Worm (Caenorhabditis elegans) whole organism, young adult: ENCODE results near the gene rig-6.

Experiments
- B0261.1 ChIP-seq: sonication (generic microtip); optimal IDR thresholded peaks from 2 replicates; lab custom pipeline; 2016; ENCODE audit warnings: mild to moderate bottlenecking, missing genetic modification characterization, moderate library complexity, missing compliant biosample characterization
- D2030.7 ChIP-seq: fragments of 200-800 bp; sonication (Bioruptor generic); IDR thresholded peaks from 2 replicates; pipeline ENCODE4 v1.3.6; 2022; ENCODE audit warnings: missing genetic modification reagents, missing genetic modification characterization, missing compliant biosample characterization
- F23B12.7 ChIP-seq: sonication (generic microtip); optimal IDR thresholded peaks from 2 replicates; lab custom pipeline; 2017; ENCODE audit warnings: missing genetic modification characterization, mild to moderate bottlenecking, missing compliant biosample characterization, antibody characterized with exemption, moderate library complexity; ENCODE audit not compliant: insufficient read depth
- F33H1.4 ChIP-seq: fragments of 200-800 bp; sonication (Bioruptor generic); IDR thresholded peaks from 2 replicates; pipeline ENCODE4 v1.3.6; 2022; ENCODE audit warnings: missing genetic modification reagents, missing genetic modification characterization, missing compliant biosample characterization
- F49E8.2 ChIP-seq: sonication (generic microtip); optimal IDR thresholded peaks from 3 replicates; lab custom pipeline; 2017; ENCODE audit warnings: missing genetic modification characterization, mild to moderate bottlenecking, missing compliant biosample characterization, antibody characterized with exemption, moderate library complexity; ENCODE audit not compliant: insufficient read depth
- F55B11.4 ChIP-seq: sonication (generic microtip); optimal IDR thresholded peaks from 2 replicates; lab custom pipeline; 2016; ENCODE audit warnings: missing compliant biosample characterization, missing genetic modification characterization, borderline replicate concordance; ENCODE audit not compliant: insufficient read depth
- K11D2.4 ChIP-seq: fragments of 200-800 bp; sonication (Bioruptor generic); IDR thresholded peaks from 2 replicates; pipeline ENCODE4 v1.3.6; 2022; ENCODE audit warnings: missing genetic modification reagents, missing genetic modification characterization, missing compliant biosample characterization
- T26A5.8 ChIP-seq: sonication (generic microtip); optimal IDR thresholded peaks from 2 replicates; lab custom pipeline; 2016; ENCODE audit warnings: missing genetic modification characterization, missing compliant biosample characterization
- Y53F4B.3 ChIP-seq: fragments of 200-800 bp; sonication (Bioruptor generic); IDR thresholded peaks from 2 replicates; pipeline ENCODE4 v1.3.6; 2022; ENCODE audit warnings: missing genetic modification reagents, missing genetic modification characterization, missing compliant biosample characterization
- Y53G8AR.9 ChIP-seq: fragments of 200-800 bp; sonication (Bioruptor generic); conservative IDR thresholded peaks from 2 replicates; pipeline ENCODE4 v1.3.6; 2022; ENCODE audit warnings: missing genetic modification reagents, missing genetic modification characterization, missing compliant biosample characterization
- aptf-3 ChIP-seq: fragments of 200-800 bp; sonication (Bioruptor generic); IDR thresholded peaks from 2 replicates; pipeline ENCODE4 v1.3.6; 2022; ENCODE audit warnings: missing genetic modification characterization, missing compliant biosample characterization
- attf-5 ChIP-seq: fragments of 200-800 bp; sonication (Bioruptor generic); optimal IDR thresholded peaks from 2 replicates; lab custom pipeline; 2018; ENCODE audit warnings: mild to moderate bottlenecking, missing genetic modification characterization, missing compliant biosample characterization
- attf-6 ChIP-seq: fragments of 200-800 bp; sonication (Bioruptor generic); IDR thresholded peaks from 2 replicates; pipeline ENCODE4 v1.3.6; 2022; ENCODE audit warnings: missing genetic modification reagents, missing genetic modification characterization, missing compliant biosample characterization
- bed-2 ChIP-seq: fragments of 200-800 bp; sonication (Bioruptor generic); IDR thresholded peaks from 2 replicates; pipeline ENCODE4 v1.3.6; 2022; ENCODE audit warnings: missing genetic modification reagents, missing genetic modification characterization, missing compliant biosample characterization
- ccch-3 ChIP-seq: fragments of 200-800 bp; sonication (Bioruptor generic); optimal IDR thresholded peaks from 2 replicates; lab custom pipeline; 2018; ENCODE audit warnings: mild to moderate bottlenecking, missing genetic modification characterization, missing compliant biosample characterization
- cebp-1 ChIP-seq, 2 experiments: fragments of 200-800 bp in 1 of 2; sonication (Bioruptor generic) in 1 of 2; sonication (generic microtip) in 1 of 2; IDR thresholded peaks in 1 of 2; optimal IDR thresholded peaks in 1 of 2; 2 replicates each; pipeline versions ENCODE4 v1.3.6 to Lab custom; 2017 to 2022; ENCODE audit warnings: missing compliant biosample characterization in 2 of 2, missing genetic modification characterization in 2 of 2, mild to moderate bottlenecking in 1 of 2, missing genetic modification reagents in 1 of 2, moderate library complexity in 1 of 2
- ceh-27 ChIP-seq: fragments of 200-800 bp; sonication (Bioruptor generic); optimal IDR thresholded peaks from 2 replicates; lab custom pipeline; 2018; ENCODE audit warnings: mild to moderate bottlenecking, missing genetic modification characterization, moderate library complexity, missing compliant biosample characterization
- dpl-1 ChIP-seq: fragments of 150-350 bp; optimal IDR thresholded peaks from 2 replicates; lab custom pipeline; 2014; ENCODE audit warnings: missing biosample characterization, missing genetic modification reagents, missing genetic modification characterization
- egrh-3 ChIP-seq: fragments of 200-800 bp; sonication (Bioruptor generic); IDR thresholded peaks from 2 replicates; pipeline ENCODE4 v1.3.6; 2022; ENCODE audit warnings: missing genetic modification reagents, missing genetic modification characterization, missing compliant biosample characterization
- ekl-4 ChIP-seq: fragments of 200-800 bp; sonication (Bioruptor generic); IDR thresholded peaks from 2 replicates; pipeline ENCODE4 v1.3.6; 2022; ENCODE audit warnings: missing genetic modification reagents, missing genetic modification characterization, missing compliant biosample characterization
- hmg-20 ChIP-seq: fragments of 200-800 bp; sonication (Bioruptor generic); IDR thresholded peaks from 2 replicates; pipeline ENCODE4 v1.3.6; 2022; ENCODE audit warnings: missing genetic modification reagents, missing genetic modification characterization, missing compliant biosample characterization
- let-526 ChIP-seq: fragments of 200-800 bp; sonication (Bioruptor generic); IDR thresholded peaks from 2 replicates; pipeline ENCODE4 v1.3.6; 2022; ENCODE audit warnings: missing genetic modification reagents, missing genetic modification characterization, missing compliant biosample characterization
- let-607 ChIP-seq, 2 experiments: fragments of 200-800 bp in 1 of 2; sonication (Bioruptor generic) in 1 of 2; sonication (generic microtip) in 1 of 2; optimal IDR thresholded peaks; 2 replicates each; lab custom pipeline; 2016 to 2018; ENCODE audit warnings: mild to moderate bottlenecking in 2 of 2, missing compliant biosample characterization in 2 of 2, missing genetic modification characterization in 2 of 2, moderate library complexity in 2 of 2, missing genotype in 1 of 2
- lin-35 ChIP-seq, 3 experiments: fragments of 150-350 bp in 2 of 3; sonication (generic microtip) in 1 of 3; optimal IDR thresholded peaks; 2 replicates each; lab custom pipeline; 2014 to 2018; ENCODE audit warnings: missing biosample characterization in 3 of 3, missing genetic modification characterization in 3 of 3, missing genetic modification reagents in 3 of 3
- madf-10 ChIP-seq: sonication (generic microtip); optimal IDR thresholded peaks from 2 replicates; lab custom pipeline; 2016; ENCODE audit warnings: mild to moderate bottlenecking, missing genetic modification characterization, missing compliant biosample characterization
- mcd-1 ChIP-seq: fragments of 200-800 bp; sonication (Bioruptor generic); IDR thresholded peaks from 2 replicates; pipeline ENCODE4 v1.3.6; 2022; ENCODE audit warnings: missing genetic modification reagents, missing genetic modification characterization, missing compliant biosample characterization
- mel-28 ChIP-seq: sonication (generic microtip); optimal IDR thresholded peaks from 2 replicates; lab custom pipeline; 2016; ENCODE audit warnings: borderline replicate concordance, mild to moderate bottlenecking, missing genetic modification characterization, missing compliant biosample characterization
- nhr-27 ChIP-seq: fragments of 200-800 bp; sonication (Bioruptor generic); optimal IDR thresholded peaks from 2 replicates; lab custom pipeline; 2018; ENCODE audit warnings: mild to moderate bottlenecking, missing genetic modification characterization, moderate library complexity, missing compliant biosample characterization
- rcor-1 ChIP-seq: fragments of 200-800 bp; sonication (Bioruptor generic); IDR thresholded peaks from 2 replicates; pipeline ENCODE4 v1.3.6; 2022; ENCODE audit warnings: missing genetic modification reagents, missing genetic modification characterization, missing compliant biosample characterization
- rpc-1 ChIP-seq, 2 experiments: fragments of 150-350 bp in 1 of 2; sonication (generic microtip) in 1 of 2; optimal IDR thresholded peaks; 2 replicates each; lab custom pipeline; 2014 to 2018; ENCODE audit warnings: missing biosample characterization in 1 of 2, missing genetic modification characterization in 1 of 2, missing genetic modification reagents in 1 of 2, missing genotype in 1 of 2
- sdz-38 ChIP-seq: sonication (generic microtip); optimal IDR thresholded peaks from 2 replicates; lab custom pipeline; 2016; ENCODE audit warnings: missing genotype, missing genetic modification characterization, missing compliant biosample characterization
- snpc-1.3 ChIP-seq: sonication (generic microtip); optimal IDR thresholded peaks from 2 replicates; lab custom pipeline; 2017; ENCODE audit warnings: missing genetic modification characterization, mild to moderate bottlenecking, missing compliant biosample characterization, antibody characterized with exemption, moderate library complexity, missing genotype, missing genetic modification reagents; ENCODE audit not compliant: insufficient read depth
- snpc-4 ChIP-seq, 5 experiments: fragments of 150-350 bp in 1 of 5; sonication (generic microtip) in 4 of 5; optimal IDR thresholded peaks; 2 replicates each; lab custom pipeline; 2014 to 2018; ENCODE audit warnings: missing genetic modification characterization in 5 of 5, missing biosample characterization in 3 of 5, antibody characterized with exemption in 2 of 5, mild to moderate bottlenecking in 2 of 5, missing compliant biosample characterization in 2 of 5, missing genotype in 2 of 5, moderate library complexity in 2 of 5, missing genetic modification reagents in 1 of 5
- tbp1 ChIP-seq: fragments of 200-800 bp; sonication (Bioruptor generic); optimal IDR thresholded peaks from 2 replicates; lab custom pipeline; 2018; ENCODE audit warnings: mild to moderate bottlenecking, missing genetic modification characterization, missing compliant biosample characterization
- tlf-1 ChIP-seq: fragments of 200-800 bp; sonication (Bioruptor generic); optimal IDR thresholded peaks from 2 replicates; lab custom pipeline; 2018; ENCODE audit warnings: mild to moderate bottlenecking, missing genetic modification characterization, missing compliant biosample characterization
- xnd-1 ChIP-seq: sonication (generic microtip); optimal IDR thresholded peaks from 2 replicates; lab custom pipeline; 2016; ENCODE audit warnings: missing genotype, missing genetic modification reagents, missing genetic modification characterization, missing compliant biosample characterization
- zfh-2 ChIP-seq: fragments of 200-800 bp; sonication (Bioruptor generic); conservative IDR thresholded peaks from 2 replicates; pipeline ENCODE4 v1.3.6; 2022; ENCODE audit warnings: missing genetic modification reagents, missing genetic modification characterization, missing compliant biosample characterization
- ztf-26 ChIP-seq: sonication (generic microtip); optimal IDR thresholded peaks from 2 replicates; lab custom pipeline; 2017; ENCODE audit warnings: missing genetic modification characterization, missing compliant biosample characterization
- ztf-28 ChIP-seq: fragments of 200-800 bp; sonication (Bioruptor generic); IDR thresholded peaks from 2 replicates; pipeline ENCODE4 v1.3.6; 2022; ENCODE audit warnings: missing genetic modification reagents, missing genetic modification characterization, missing compliant biosample characterization

Gene rig-6

ce11 chrII:4800524-4800923, 11.4 kb downstream of the rig-6 start:
- TF ChIP-seq sdz-38 (tag; lab: Kevin White, UChicago) = no peak
- no peak for TF ChIP-seq madf-10 (tag; lab: Kevin White, UChicago)
- TF ChIP-seq bed-2 (GFP tag; lab: Robert Waterston, UW) = no peak
- TF ChIP-seq D2030.7 (GFP tag; lab: Robert Waterston, UW) = no peak

ce11 chrII:4797071-4797470, 14.8 kb downstream of the rig-6 start, which contains the start of gene C33F10.14:
C33F10.14 (plus strand) TSS chrII:4797371.
- no peak for TF ChIP-seq Y53G8AR.9
- no peak for TF ChIP-seq snpc-1.3 (tag; lab: Kevin White, UChicago)
- no peak for TF ChIP-seq ekl-4 (GFP tag; lab: Robert Waterston, UW)
- no peak for TF ChIP-seq let-526 (GFP tag; lab: Robert Waterston, UW)
- TF ChIP-seq tlf-1 (GFP tag; lab: Kevin White, UChicago) = no peak
- TF ChIP-seq F55B11.4 (tag; lab: Kevin White, UChicago) = no peak
- no peak for TF ChIP-seq mel-28
- TF ChIP-seq Y53F4B.3 (GFP tag; lab: Robert Waterston, UW) = no peak
- no peak for TF ChIP-seq nhr-27
- TF ChIP-seq B0261.1 (tag; lab: Kevin White, UChicago) = no peak
- no peak for TF ChIP-seq rpc-1 (optimal IDR thresholded peaks at IDR 0.05; lab: Kevin White, UChicago)
- TF ChIP-seq rpc-1 (tag; optimal IDR thresholded peaks at IDR 0.05; lab: Kevin White, UChicago) = no peak

DNA sequence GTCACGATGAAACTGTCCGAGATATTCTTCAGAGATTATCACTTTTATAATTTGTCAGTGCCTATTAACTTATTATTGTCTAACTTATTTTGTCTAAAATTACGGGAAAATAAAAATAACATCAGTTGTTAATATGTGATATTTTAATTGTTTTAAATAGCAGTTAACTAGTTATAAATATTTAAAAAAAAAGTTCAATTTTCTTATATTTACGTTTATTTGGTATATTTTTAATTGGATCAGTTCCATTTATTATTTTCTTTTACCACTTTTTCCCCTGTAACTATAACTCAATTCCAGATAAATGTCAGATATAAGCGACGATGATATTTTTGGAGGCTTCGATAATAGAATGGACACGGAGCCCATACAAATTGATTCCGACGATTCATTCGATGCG, 16.4 kb downstream of the rig-6 start, which contains the start of gene C33F10.4:
Gene C33F10.4 (plus strand): TSS at position 301 of the 400 bp plus-strand sequence.
- TF ChIP-seq snpc-1.3 (tag; lab: Kevin White, UChicago) = no peak
- TF ChIP-seq tbp1 = no peak

- no peak for TF ChIP-seq F49E8.2 (tag; lab: Kevin White, UChicago)
- no peak for TF ChIP-seq ccch-3 (GFP tag; lab: Kevin White, UChicago)
- TF ChIP-seq ztf-26 = no peak
- 0 out of 2 replicates have a peak, but pooled peaks have one; percentile 12 for TF ChIP-seq attf-6
- TF ChIP-seq tbp1 = no peak
Measured at ce11 chrII:4793320-4793719, 18.6 kb downstream of the rig-6 start.

ce11 chrII:4791272-4791671, 20.6 kb downstream of the rig-6 start, which contains the start of gene F26G1.1:
F26G1.1 (plus strand) TSS chrII:4791618.
- TF ChIP-seq T26A5.8 (no peak), F23B12.7 (tag; lab: Kevin White, UChicago) (peak; percentile 2), ztf-28 (GFP tag; lab: Robert Waterston, UW) (peak; percentile 59; the same call in 1 of the 2 replicates), egrh-3 (GFP tag; lab: Robert Waterston, UW) (peak; percentile 37), K11D2.4 (GFP tag; lab: Robert Waterston, UW) (peak; percentile 62), let-607 (tag; optimal IDR thresholded peaks at IDR 0.05; lab: Kevin White, UChicago) (peak in 1 of 2 experiments; percentile 34), aptf-3 (GFP tag; lab: Robert Waterston, UW) (no peak), F33H1.4 (peak; percentile 55), mcd-1 (GFP tag; lab: Robert Waterston, UW) (peak; percentile 70), zfh-2 (GFP tag; lab: Robert Waterston, UW) (no peak), rcor-1 (GFP tag; lab: Robert Waterston, UW) (0 out of 2 replicates have a peak, but pooled peaks have one; percentile 28), dpl-1 (GFP tag; lab: Kevin White, UChicago) (peak; percentile 42), hmg-20 (GFP tag; lab: Robert Waterston, UW) (0 out of 2 replicates have a peak, but pooled peaks have one; percentile 37), D2030.7 (GFP tag; lab: Robert Waterston, UW) (peak; percentile 41; the same call in 1 of the 2 replicates), snpc-4 (GFP tag; optimal IDR thresholded peaks at IDR 0.05; lab: Kevin White, UChicago) (no peak), snpc-4 (tag; optimal IDR thresholded peaks at IDR 0.05; lab: Kevin White, UChicago) (peak in 1 of 4 experiments; percentile 25), bed-2 (GFP tag; lab: Robert Waterston, UW) (peak; percentile 60; the same call in 1 of the 2 replicates), xnd-1 (tag; lab: Kevin White, UChicago) (peak; percentile 22), ceh-27 (GFP tag; lab: Kevin White, UChicago) (peak; percentile 77), attf-5 (peak; percentile 5), lin-35 (GFP tag; optimal IDR thresholded peaks at IDR 0.05; lab: Kevin White, UChicago) (peak in 1 of 3 experiments; percentile 86), cebp-1 (GFP tag; IDR thresholded peaks at IDR 0.05; lab: Robert Waterston, UW) (no peak), cebp-1 (tag; optimal IDR thresholded peaks at IDR 0.05; lab: Kevin White, UChicago) (no peak)
